Worm (Caenorhabditis elegans) whole organism, midembryonic: ENCODE data around the gene srw-112.
"Not testable (repeated sequence)": the region's sequence is repeated elsewhere in the genome, so short reads cannot be mapped to it uniquely, and the experiment has no call there.

ENCODE experiments used
- T22C8.4 ChIP-seq: fragments of 200-800 bp; sonication (Bioruptor generic); IDR thresholded peaks from 2 replicates; pipeline ENCODE4 v1.3.6; 2022; ENCODE audit warnings: missing genetic modification characterization, missing compliant biosample characterization
- cog-1 ChIP-seq: sonication (generic microtip); optimal IDR thresholded peaks from 2 replicates; lab custom pipeline; 2016; ENCODE audit warnings: missing genetic modification characterization, missing compliant biosample characterization
- flt-1 ChIP-seq: fragments of 200-800 bp; sonication (Bioruptor generic); IDR thresholded peaks from 2 replicates; pipeline ENCODE4 v1.3.6; 2022; ENCODE audit warnings: missing genetic modification characterization, missing compliant biosample characterization
- klf-2 ChIP-seq: fragments of 200-800 bp; sonication (Bioruptor generic); conservative IDR thresholded peaks from 2 replicates; pipeline ENCODE4 v1.3.6; 2022; ENCODE audit warnings: missing genetic modification reagents, missing genetic modification characterization, missing compliant biosample characterization
- med-1 ChIP-seq: sonication (generic microtip); optimal IDR thresholded peaks from 2 replicates; lab custom pipeline; 2017; ENCODE audit warnings: missing genetic modification characterization, mild to moderate bottlenecking, missing compliant biosample characterization, antibody characterized with exemption, missing genetic modification reagents; ENCODE audit not compliant: insufficient read depth
- ref-1 ChIP-seq: fragments of 200-800 bp; sonication (Bioruptor generic); conservative IDR thresholded peaks from 2 replicates; pipeline ENCODE4 v1.3.6; 2022; ENCODE audit warnings: missing genetic modification reagents, missing genetic modification characterization, missing compliant biosample characterization
- tab-1 ChIP-seq: fragments of 200-800 bp; sonication (Bioruptor generic); IDR thresholded peaks from 2 replicates; pipeline ENCODE4 v1.3.6; 2022; ENCODE audit warnings: missing genetic modification characterization, missing compliant biosample characterization
- ztf-23 ChIP-seq: fragments of 200-800 bp; sonication (Bioruptor generic); IDR thresholded peaks from 2 replicates; pipeline ENCODE4 v1.3.6; 2022; ENCODE audit warnings: missing genetic modification reagents, missing genetic modification characterization, missing compliant biosample characterization
- ztf-29 ChIP-seq: fragments of 200-800 bp; sonication (Bioruptor generic); IDR thresholded peaks from 2 replicates; pipeline ENCODE4 v1.3.6; 2022; ENCODE audit warnings: missing genetic modification reagents, missing genetic modification characterization, missing compliant biosample characterization

The srw-112 gene

DNA sequence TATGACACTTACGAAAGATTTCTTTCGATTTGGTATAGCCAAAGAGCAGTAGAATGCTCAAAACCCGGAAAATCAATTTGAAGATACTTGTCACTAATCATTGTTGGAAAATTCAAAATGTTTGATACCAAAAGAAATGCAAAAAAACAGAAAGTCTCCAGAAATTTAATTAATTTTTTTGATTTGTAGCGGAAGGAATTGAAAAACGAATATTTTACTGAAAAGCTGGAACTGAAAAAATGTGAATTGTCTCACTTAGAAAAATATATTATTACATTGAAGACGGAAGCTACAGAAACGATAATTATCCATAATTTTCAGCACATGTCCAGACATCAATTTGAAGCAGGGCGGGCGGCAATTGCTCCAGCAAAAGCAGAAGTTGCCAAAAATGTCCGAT, 42.9 kb downstream of the srw-112 start, which contains the start of gene srw-138:
Gene srw-138, minus strand, starts transcription at position 101 of the 400 bp plus-strand sequence.
- TF ChIP-seq tab-1 (GFP tag; lab: Robert Waterston, UW) (no peak), ztf-23 (GFP tag; lab: Robert Waterston, UW) (no peak), T22C8.4 (GFP tag; lab: Robert Waterston, UW) (no peak), ref-1 (GFP tag; lab: Robert Waterston, UW) (no peak)

DNA sequence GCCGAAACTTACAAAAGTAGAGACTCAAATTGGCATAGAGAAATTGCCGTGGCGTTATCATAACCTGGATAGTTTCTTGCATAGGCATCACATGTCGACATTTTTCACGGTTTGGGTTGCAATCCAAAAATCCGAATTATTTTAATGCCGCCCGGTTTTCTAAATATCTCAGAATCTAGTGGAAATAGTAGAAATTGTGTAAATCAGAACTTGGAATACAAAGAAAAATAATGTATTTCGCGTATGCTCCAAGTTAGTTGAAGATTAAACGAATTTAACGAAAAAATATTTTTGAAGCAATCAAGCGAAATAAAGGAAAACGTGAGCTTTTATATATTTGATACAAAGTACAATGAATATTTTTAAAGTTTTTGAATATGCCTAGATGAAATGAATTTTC, 45.0 kb downstream of the srw-112 start, which contains the start of gene srw-144:
Gene srw-144, minus strand, starts transcription at position 101 of the 400 bp plus-strand sequence.
- TF ChIP-seq med-1 (GFP tag; lab: Kevin White, UChicago) (no peak), ztf-23 (GFP tag; lab: Robert Waterston, UW) (no peak)

DNA sequence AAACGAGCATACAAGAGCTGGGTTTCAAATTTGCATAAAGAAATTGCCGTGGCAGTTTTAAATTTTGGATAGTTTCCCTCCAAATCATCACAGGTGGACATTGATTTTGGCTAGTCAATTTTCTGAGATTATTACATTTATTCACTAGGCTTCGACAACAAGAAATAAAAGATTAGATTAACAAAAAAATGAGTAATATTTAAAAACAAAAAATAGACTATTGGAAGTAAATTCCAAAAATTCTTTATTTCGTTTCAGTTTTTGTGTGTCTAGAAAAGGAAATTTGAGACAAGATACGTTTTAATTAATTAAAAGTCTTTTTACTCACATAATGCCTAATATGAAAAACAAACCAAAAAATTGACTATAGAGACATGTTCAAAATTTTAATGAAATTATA, 47.7 kb downstream of the srw-112 start, which contains the start of gene srw-142:
Gene srw-142, minus strand, starts transcription at position 101 of the 400 bp plus-strand sequence.
- TF ChIP-seq klf-2 (GFP tag; lab: Robert Waterston, UW) (no peak), ref-1 (GFP tag; lab: Robert Waterston, UW) (no peak), flt-1 (GFP tag; lab: Robert Waterston, UW) (no peak), ztf-23 (GFP tag; lab: Robert Waterston, UW) (no peak), cog-1 (tag; lab: Kevin White, UChicago) (no peak), T22C8.4 (GFP tag; lab: Robert Waterston, UW) (no peak), tab-1 (GFP tag; lab: Robert Waterston, UW) (no peak), med-1 (GFP tag; lab: Kevin White, UChicago) (no peak), ztf-29 (GFP tag; lab: Robert Waterston, UW) (no peak)

DNA sequence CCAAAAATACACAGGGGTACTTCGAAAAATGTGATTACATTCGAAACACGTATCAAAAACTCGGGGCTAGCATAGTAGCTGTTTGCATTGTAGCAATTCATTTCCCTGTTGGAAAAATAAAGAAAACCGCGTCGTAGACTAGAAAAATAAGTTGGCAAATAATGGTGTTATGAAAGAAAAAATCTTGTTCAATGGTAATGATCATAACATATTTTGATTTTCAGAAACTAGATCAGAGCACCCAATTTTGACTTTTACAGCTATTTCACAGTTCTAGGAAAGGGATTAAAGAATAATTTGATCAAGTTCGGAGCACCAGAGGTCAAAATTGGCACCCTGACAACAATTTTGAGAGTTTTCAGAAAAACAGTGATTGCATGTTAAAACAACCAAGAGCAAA, 50.5 kb downstream of the srw-112 start, which contains the start of gene srh-248:
Gene srh-248, minus strand, starts transcription at position 101 of the 400 bp plus-strand sequence.
- not testable (repeated sequence) for TF ChIP-seq klf-2, ztf-23, tab-1 (GFP tag; lab: Robert Waterston, UW)
